Worm (Caenorhabditis elegans) whole organism, L4 larva: Measurements from ENCODE around the gene nono-1.

Experiments
- F49E8.2 ChIP-seq: sonication (generic microtip); optimal IDR thresholded peaks from 2 replicates; lab custom pipeline; 2016; ENCODE audit warnings: missing compliant biosample characterization, mild to moderate bottlenecking, missing genetic modification characterization, borderline replicate concordance
- aly-2 ChIP-seq: sonication (generic microtip); optimal IDR thresholded peaks from 2 replicates; lab custom pipeline; 2018; ENCODE audit warnings: missing biosample characterization, missing genetic modification characterization
- ama-1 ChIP-seq: fragments of 150-350 bp; optimal IDR thresholded peaks from 2 replicates; lab custom pipeline; 2014; ENCODE audit warnings: inconsistent platforms, mixed read lengths
- arid-1 ChIP-seq: fragments of 200-800 bp; sonication (Bioruptor generic); conservative IDR thresholded peaks from 2 replicates; pipeline ENCODE4 v1.3.6; 2022; ENCODE audit warnings: missing genetic modification reagents, missing genetic modification characterization, missing compliant biosample characterization
- lin-13 ChIP-seq: fragments of 150-350 bp; optimal IDR thresholded peaks from 2 replicates; lab custom pipeline; 2014; ENCODE audit warnings: missing biosample characterization, missing genetic modification reagents, missing genetic modification characterization
- nhr-48 ChIP-seq: sonication (generic microtip); optimal IDR thresholded peaks from 2 replicates; lab custom pipeline; 2016; ENCODE audit warnings: mild to moderate bottlenecking, missing genetic modification characterization, missing compliant biosample characterization
- pha-4 ChIP-seq, 2 experiments: fragments of 150-350 bp in 1 of 2; fragments of 200-800 bp in 1 of 2; sonication (Bioruptor generic) in 1 of 2; IDR thresholded peaks in 1 of 2; optimal IDR thresholded peaks in 1 of 2; 2 replicates each; pipeline versions ENCODE4 v1.3.6 to Lab custom; 2014 to 2022; ENCODE audit warnings: missing genetic modification characterization in 2 of 2, missing genetic modification reagents in 2 of 2, missing biosample characterization in 1 of 2, missing compliant biosample characterization in 1 of 2
- pqm-1 ChIP-seq: sonication (generic microtip); optimal IDR thresholded peaks from 2 replicates; lab custom pipeline; 2017; ENCODE audit warnings: missing biosample characterization, missing genetic modification characterization
- saeg-2 ChIP-seq: fragments of 200-800 bp; sonication (Bioruptor generic); IDR thresholded peaks from 2 replicates; pipeline ENCODE4 v1.3.6; 2022; ENCODE audit warnings: missing genetic modification reagents, missing genetic modification characterization, missing compliant biosample characterization
- snpc-4 ChIP-seq: fragments of 150-350 bp; optimal IDR thresholded peaks from 2 replicates; lab custom pipeline; 2014; ENCODE audit warnings: missing biosample characterization, missing genetic modification characterization
- unc-130 ChIP-seq: sonication (generic microtip); optimal IDR thresholded peaks from 2 replicates; lab custom pipeline; 2016; ENCODE audit warnings: missing genetic modification reagents, missing genetic modification characterization, missing compliant biosample characterization
- unc-62 ChIP-seq, 3 experiments: fragments of 150-350 bp in 1 of 3; sonication (generic microtip); optimal IDR thresholded peaks in 2 of 3; peaks in 1 of 3; 1 replicate in 1 of 3; 2 replicates in 2 of 3; lab custom pipeline; 2014 to 2017; ENCODE audit warnings: missing biosample characterization in 3 of 3, missing genetic modification characterization in 3 of 3, missing genetic modification reagents in 3 of 3, missing genotype in 1 of 3

DNA sequence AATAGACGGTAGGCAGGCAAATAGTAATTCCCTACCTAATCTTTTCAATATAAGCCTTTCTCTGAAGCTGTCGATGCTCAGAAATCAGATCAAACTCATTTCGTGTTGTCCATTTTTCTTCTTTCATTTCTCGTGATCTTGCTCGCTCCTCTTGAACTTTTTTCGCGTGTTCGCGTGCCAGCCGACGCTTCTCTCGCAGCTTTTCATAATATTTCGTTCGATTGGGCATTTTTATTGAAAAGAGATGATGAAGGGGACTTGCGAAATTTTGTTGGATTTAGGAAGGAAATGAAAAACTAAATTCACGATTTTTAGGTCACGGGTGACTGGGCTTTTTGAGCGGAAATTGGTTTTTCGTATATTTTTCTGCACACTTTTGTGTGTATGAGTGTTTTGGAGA lies 21.1 kb downstream of the nono-1 start, which contains the start of gene EGAP1.1:
- TF ChIP-seq unc-130: no peak
- TF ChIP-seq pha-4 (GFP tag; IDR thresholded peaks at IDR 0.05; lab: Robert Waterston, UW): no peak
- no peak for TF ChIP-seq pha-4 (tag; optimal IDR thresholded peaks at IDR 0.05; lab: Kevin White, UChicago)
- no peak for TF ChIP-seq unc-62 (GFP tag; optimal IDR thresholded peaks at IDR 0.05 in 1 of 2; lab: Kevin White, UChicago)
- no peak for TF ChIP-seq unc-62 (tag; optimal IDR thresholded peaks at IDR 0.05; lab: Kevin White, UChicago)
- no peak for TF ChIP-seq aly-2
- TF ChIP-seq saeg-2 (GFP tag; lab: Robert Waterston, UW): no peak
- no peak for TF ChIP-seq F49E8.2 (tag; lab: Kevin White, UChicago)
- no peak for TF ChIP-seq lin-13 (GFP tag; lab: Kevin White, UChicago)
- TF ChIP-seq snpc-4 (tag; lab: Kevin White, UChicago): no peak
- TF ChIP-seq arid-1 (GFP tag; lab: Robert Waterston, UW): no peak
- TF ChIP-seq nhr-48 (tag; lab: Kevin White, UChicago): no peak
- no peak for TF ChIP-seq pqm-1 (tag; lab: Kevin White, UChicago)
- TF ChIP-seq ama-1 (lab: Kevin White, UChicago): no peak
